Worm (Caenorhabditis elegans) whole organism, mixed stage, embryonic: Measurements from ENCODE around the gene F46B3.15.

Experiments
- M03D4.4 ChIP-seq: sonication (generic microtip); optimal IDR thresholded peaks from 2 replicates; lab custom pipeline; 2017; ENCODE audit warnings: mild to moderate bottlenecking, missing genetic modification characterization, missing compliant biosample characterization
- bed-3 ChIP-seq: fragments of 200-800 bp; sonication (Bioruptor generic); optimal IDR thresholded peaks from 3 replicates; lab custom pipeline; 2018; ENCODE audit warnings: mild to moderate bottlenecking, missing genetic modification characterization, moderate library complexity, missing compliant biosample characterization
- blmp-1 ChIP-seq: fragments of 150-350 bp; optimal IDR thresholded peaks from 2 replicates; lab custom pipeline; 2014; ENCODE audit warnings: missing biosample characterization, missing genetic modification characterization
- ceh-43 ChIP-seq: fragments of 200-800 bp; sonication (Bioruptor generic); optimal IDR thresholded peaks from 2 replicates; lab custom pipeline; 2018; ENCODE audit warnings: mild to moderate bottlenecking, missing genetic modification characterization, moderate library complexity, missing compliant biosample characterization
- ceh-83 ChIP-seq: fragments of 200-800 bp; sonication (Bioruptor generic); optimal IDR thresholded peaks from 2 replicates; lab custom pipeline; 2018; ENCODE audit warnings: mild to moderate bottlenecking, missing genetic modification characterization, missing compliant biosample characterization
- ces-1 ChIP-seq: fragments of 150-350 bp; optimal IDR thresholded peaks from 2 replicates; lab custom pipeline; 2014; ENCODE audit warnings: missing biosample characterization, missing genetic modification reagents, missing genetic modification characterization
- cnd-1 ChIP-seq: fragments of 200-800 bp; sonication (Bioruptor generic); optimal IDR thresholded peaks from 2 replicates; lab custom pipeline; 2018; ENCODE audit warnings: mild to moderate bottlenecking, missing genetic modification characterization, missing compliant biosample characterization
- drap-1 ChIP-seq: fragments of 200-800 bp; sonication (Bioruptor generic); optimal IDR thresholded peaks from 3 replicates; lab custom pipeline; 2018; ENCODE audit warnings: mild to moderate bottlenecking, missing genetic modification characterization, missing compliant biosample characterization
- elt-1 ChIP-seq: sonication (generic microtip); optimal IDR thresholded peaks from 2 replicates; lab custom pipeline; 2017; ENCODE audit warnings: missing genetic modification characterization, mild to moderate bottlenecking, missing compliant biosample characterization, antibody characterized with exemption, moderate library complexity, borderline replicate concordance; ENCODE audit not compliant: insufficient read depth
- elt-3 ChIP-seq: fragments of 150-350 bp; optimal IDR thresholded peaks from 2 replicates; lab custom pipeline; 2014; ENCODE audit warnings: missing biosample characterization, missing genetic modification characterization
- ham-2 ChIP-seq: fragments of 200-800 bp; sonication (Bioruptor generic); optimal IDR thresholded peaks from 2 replicates; lab custom pipeline; 2018; ENCODE audit warnings: mild to moderate bottlenecking, missing genetic modification characterization, missing compliant biosample characterization
- hlh-1 ChIP-seq: fragments of 150-350 bp; optimal IDR thresholded peaks from 2 replicates; lab custom pipeline; 2014; ENCODE audit warnings: missing biosample characterization, missing genetic modification reagents, missing genetic modification characterization
- lin-13 ChIP-seq: fragments of 150-350 bp; optimal IDR thresholded peaks from 2 replicates; lab custom pipeline; 2014; ENCODE audit warnings: missing biosample characterization, missing genetic modification characterization
- lin-32 ChIP-seq: fragments of 200-800 bp; sonication (Bioruptor generic); optimal IDR thresholded peaks from 2 replicates; lab custom pipeline; 2018; ENCODE audit warnings: mild to moderate bottlenecking, missing genetic modification characterization, missing compliant biosample characterization
- lsy-2 ChIP-seq: fragments of 150-350 bp; optimal IDR thresholded peaks from 2 replicates; lab custom pipeline; 2014; ENCODE audit warnings: missing biosample characterization, missing genetic modification characterization
- mab-5 ChIP-seq: fragments of 150-350 bp; optimal IDR thresholded peaks from 2 replicates; lab custom pipeline; 2014; ENCODE audit warnings: missing biosample characterization, missing genetic modification characterization
- mep-1 ChIP-seq: fragments of 150-350 bp; optimal IDR thresholded peaks from 2 replicates; lab custom pipeline; 2017; ENCODE audit warnings: missing biosample characterization, missing genetic modification reagents, missing genetic modification characterization, inconsistent platforms
- mls-2 ChIP-seq: sonication (generic microtip); optimal IDR thresholded peaks from 2 replicates; lab custom pipeline; 2016; ENCODE audit warnings: mild to moderate bottlenecking, missing genetic modification characterization, moderate library complexity, missing compliant biosample characterization
- nhr-12 ChIP-seq: fragments of 150-350 bp; optimal IDR thresholded peaks from 2 replicates; lab custom pipeline; 2014; ENCODE audit warnings: missing biosample characterization, missing genetic modification characterization
- nhr-2 ChIP-seq: fragments of 150-350 bp; optimal IDR thresholded peaks from 2 replicates; lab custom pipeline; 2014; ENCODE audit warnings: missing biosample characterization, missing genetic modification characterization
- nhr-237 ChIP-seq: fragments of 150-350 bp; optimal IDR thresholded peaks from 2 replicates; lab custom pipeline; 2014; ENCODE audit warnings: missing biosample characterization, missing genetic modification characterization
- nhr-28 ChIP-seq: fragments of 150-350 bp; optimal IDR thresholded peaks from 2 replicates; lab custom pipeline; 2014; ENCODE audit warnings: missing biosample characterization, missing genetic modification characterization
- nhr-76 ChIP-seq: sonication (generic microtip); optimal IDR thresholded peaks from 2 replicates; lab custom pipeline; 2017; ENCODE audit warnings: missing biosample characterization, missing genetic modification characterization
- sem-2 ChIP-seq: fragments of 200-800 bp; sonication (Bioruptor generic); optimal IDR thresholded peaks from 2 replicates; lab custom pipeline; 2018; ENCODE audit warnings: mild to moderate bottlenecking, missing genetic modification characterization, missing compliant biosample characterization
- snpc-4 ChIP-seq: fragments of 150-350 bp; optimal IDR thresholded peaks from 2 replicates; lab custom pipeline; 2014; ENCODE audit warnings: missing biosample characterization, missing genetic modification characterization
- sptf-1 ChIP-seq: sonication (generic microtip); optimal IDR thresholded peaks from 2 replicates; lab custom pipeline; 2017; ENCODE audit warnings: mild to moderate bottlenecking, missing genetic modification characterization, moderate library complexity, missing compliant biosample characterization
- tbx-8 ChIP-seq: fragments of 200-800 bp; sonication (Bioruptor generic); optimal IDR thresholded peaks from 2 replicates; lab custom pipeline; 2018; ENCODE audit warnings: mild to moderate bottlenecking, missing genetic modification characterization, moderate library complexity, missing compliant biosample characterization
- unc-62 ChIP-seq: fragments of 150-350 bp; optimal IDR thresholded peaks from 2 replicates; lab custom pipeline; 2014; ENCODE audit warnings: missing biosample characterization, missing genetic modification reagents, missing genetic modification characterization
- zip-8 ChIP-seq: fragments of 150-350 bp; optimal IDR thresholded peaks from 2 replicates; lab custom pipeline; 2014; ENCODE audit warnings: missing biosample characterization, missing genetic modification characterization
- ztf-11 ChIP-seq: fragments of 150-350 bp; optimal IDR thresholded peaks from 2 replicates; lab custom pipeline; 2014; ENCODE audit warnings: missing biosample characterization, missing genetic modification characterization

The F46B3.15 gene

ce11 chrV:20639294-20639693 is 5.8 kb upstream of the F46B3.15 start, which contains the start of gene srxa-14:
Gene srxa-14, plus strand, starts transcription at chrV:20639594.
- no peak for TF ChIP-seq mls-2 (tag; lab: Kevin White, UChicago)
- no peak for TF ChIP-seq zip-8 (tag; lab: Kevin White, UChicago)
- TF ChIP-seq ztf-11 (tag; lab: Kevin White, UChicago) = no peak
- TF ChIP-seq lsy-2 (tag; lab: Kevin White, UChicago) = no peak
- TF ChIP-seq cnd-1 = no peak
- no peak for TF ChIP-seq drap-1 (GFP tag; lab: Kevin White, UChicago)
- TF ChIP-seq ceh-83 (GFP tag; lab: Kevin White, UChicago) = no peak
- TF ChIP-seq lin-32 = no peak
- TF ChIP-seq ceh-43 (GFP tag; lab: Kevin White, UChicago) = no peak
- TF ChIP-seq blmp-1 (tag; lab: Kevin White, UChicago) = no peak
- TF ChIP-seq bed-3 (GFP tag; lab: Kevin White, UChicago) = no peak

- TF ChIP-seq sptf-1 (tag; lab: Kevin White, UChicago) (no peak), mab-5 (tag; lab: Kevin White, UChicago) (no peak), elt-1 (tag; lab: Kevin White, UChicago) (no peak), tbx-8 (GFP tag; lab: Kevin White, UChicago) (no peak), hlh-1 (tag; lab: Kevin White, UChicago) (no peak), mls-2 (tag; lab: Kevin White, UChicago) (no peak), ham-2 (GFP tag; lab: Kevin White, UChicago) (no peak), cnd-1 (no peak), nhr-28 (no peak), elt-3 (tag; lab: Kevin White, UChicago) (no peak), mep-1 (no peak), drap-1 (GFP tag; lab: Kevin White, UChicago) (no peak), sem-2 (GFP tag; lab: Kevin White, UChicago) (no peak), unc-62 (GFP tag; lab: Kevin White, UChicago) (no peak), ceh-43 (GFP tag; lab: Kevin White, UChicago) (no peak)
Observed at ce11 chrV:20638344-20638743, 4.8 kb upstream of the F46B3.15 start, which contains the start of gene Y44A6B.3. Gene Y44A6B.3, minus strand, starts transcription at chrV:20638444.

ce11 chrV:20636855-20637254 is 3.3 kb upstream of the F46B3.15 start, which contains the start of gene ttr-13:
Gene ttr-13, minus strand, starts transcription at chrV:20636955.
- TF ChIP-seq lin-32 = no peak
- no peak for TF ChIP-seq cnd-1
- TF ChIP-seq ztf-11 (tag; lab: Kevin White, UChicago) = no peak
- no peak for TF ChIP-seq nhr-28
- no peak for TF ChIP-seq sptf-1 (tag; lab: Kevin White, UChicago)
- no peak for TF ChIP-seq lsy-2 (tag; lab: Kevin White, UChicago)
- TF ChIP-seq bed-3 (GFP tag; lab: Kevin White, UChicago) = no peak
- no peak for TF ChIP-seq drap-1 (GFP tag; lab: Kevin White, UChicago)
- TF ChIP-seq elt-3 (tag; lab: Kevin White, UChicago) = no peak
- TF ChIP-seq M03D4.4 (tag; lab: Kevin White, UChicago) = no peak
- TF ChIP-seq ham-2 (GFP tag; lab: Kevin White, UChicago) = no peak
- TF ChIP-seq nhr-237 (tag; lab: Kevin White, UChicago) = no peak
- TF ChIP-seq lin-13 (tag; lab: Kevin White, UChicago) = no peak
- no peak for TF ChIP-seq unc-62 (GFP tag; lab: Kevin White, UChicago)

DNA sequence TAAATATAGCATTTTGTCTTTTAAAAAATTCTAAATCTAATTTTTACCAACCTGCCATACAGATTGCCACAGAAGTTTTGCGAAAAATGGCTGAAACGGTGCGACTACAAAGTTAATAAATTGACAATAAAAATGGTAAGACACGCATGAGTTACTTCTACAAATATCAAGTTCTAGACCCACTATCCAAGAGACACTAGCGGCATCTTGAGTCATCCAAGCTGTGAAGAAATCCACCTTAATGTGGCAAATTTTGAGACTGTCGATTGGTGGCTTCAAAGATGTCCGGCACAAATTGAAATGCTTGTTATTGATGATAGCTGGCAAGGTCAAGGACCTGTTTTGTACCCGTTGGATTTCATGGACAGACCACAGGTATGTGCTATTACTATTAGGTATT is 811 bp upstream of the F46B3.15 start, which contains the start of gene F46B3.16:
F46B3.16 (plus strand) TSS at position 301 of the 400 bp plus-strand sequence.
- TF ChIP-seq snpc-4 (tag; lab: Kevin White, UChicago) (no peak), ces-1 (GFP tag; lab: Kevin White, UChicago) (no peak), bed-3 (GFP tag; lab: Kevin White, UChicago) (no peak), M03D4.4 (tag; lab: Kevin White, UChicago) (no peak), nhr-76 (tag; lab: Kevin White, UChicago) (no peak), elt-3 (tag; lab: Kevin White, UChicago) (no peak), mab-5 (tag; lab: Kevin White, UChicago) (no peak), nhr-2 (tag; lab: Kevin White, UChicago) (no peak), mep-1 (no peak), nhr-12 (tag; lab: Kevin White, UChicago) (no peak), blmp-1 (tag; lab: Kevin White, UChicago) (no peak), hlh-1 (tag; lab: Kevin White, UChicago) (no peak), zip-8 (tag; lab: Kevin White, UChicago) (no peak), sem-2 (GFP tag; lab: Kevin White, UChicago) (no peak), ztf-11 (tag; lab: Kevin White, UChicago) (no peak), lsy-2 (tag; lab: Kevin White, UChicago) (no peak)
